Worm (Caenorhabditis elegans): ENCODE data around the gene F56D5.2.
A peak's percentile ranks its signal among the peaks of the same experiment; 100 is the strongest.

Gene F56D5.2

ce11 chrIV:9403761-9404420 is 5.5 kb upstream of the F56D5.2 start:
- TF ChIP-seq unc-86 (tag; optimal IDR thresholded peaks at IDR 0.05) (no peak), hlh-30 (tag; optimal IDR thresholded peaks at IDR 0.05; ENCODE audit: insufficient read depth) (no peak), ceh-24 (tag; optimal IDR thresholded peaks at IDR 0.05) (no peak), odd-2 (tag; optimal IDR thresholded peaks at IDR 0.05) (no peak), ceh-48 (tag; optimal IDR thresholded peaks at IDR 0.05) (peak; percentile 36)

ce11 chrIV:9401715-9402114 is 3.3 kb upstream of the F56D5.2 start, which contains the start of gene F56D5.6:
F56D5.6 (plus strand) TSS chrIV:9401922.
- TF ChIP-seq hlh-30 (tag; optimal IDR thresholded peaks at IDR 0.05; ENCODE audit: insufficient read depth) (no peak), lim-6 (tag; optimal IDR thresholded peaks at IDR 0.05) (no peak), ceh-48 (tag; optimal IDR thresholded peaks at IDR 0.05) (no peak), fkh-10 (GFP tag; optimal IDR thresholded peaks at IDR 0.05) (no peak), nfya-1 (tag; optimal IDR thresholded peaks at IDR 0.05) (no peak), sox-4 (tag; optimal IDR thresholded peaks at IDR 0.05) (no peak), nhr-11 (tag; optimal IDR thresholded peaks at IDR 0.05) (no peak), ttx-3 (tag; optimal IDR thresholded peaks at IDR 0.05) (no peak)

ce11 chrIV:9397278-9397677 is 1.1 kb downstream of the F56D5.2 start, which contains the start of gene F56D5.3:
F56D5.3 (plus strand) TSS chrIV:9397578.
- TF ChIP-seq hlh-13 (GFP tag; optimal IDR thresholded peaks at IDR 0.05) (no peak), hlh-15 (tag; optimal IDR thresholded peaks at IDR 0.05) (no peak), C08G9.2 (tag; optimal IDR thresholded peaks at IDR 0.05) (no peak), ceh-30 (tag; optimal IDR thresholded peaks at IDR 0.05) (no peak), F13H6.1 (tag; optimal IDR thresholded peaks at IDR 0.05) (no peak), ahr-1 (tag; optimal IDR thresholded peaks at IDR 0.05) (no peak), sdc-2 (tag; optimal IDR thresholded peaks at IDR 0.05) (no peak), hlh-8 (tag; optimal IDR thresholded peaks at IDR 0.05) (no peak), Y22D7AL.16 (tag; optimal IDR thresholded peaks at IDR 0.05) (no peak), zip-5 (tag; optimal IDR thresholded peaks at IDR 0.05) (no peak), pat-9 (tag; optimal IDR thresholded peaks at IDR 0.05) (no peak), fkh-6 (tag; optimal IDR thresholded peaks at IDR 0.05) (no peak), hlh-6 (tag; optimal IDR thresholded peaks at IDR 0.05) (no peak), dve-1 (tag; optimal IDR thresholded peaks at IDR 0.05) (no peak), ceh-2 (tag; optimal IDR thresholded peaks at IDR 0.05) (no peak)

ce11 chrIV:9396118-9396517 is 2.3 kb downstream of the F56D5.2 start, which contains the start of gene col-121:
col-121 (minus strand) TSS chrIV:9396218.
- TF ChIP-seq ceh-48 (tag; optimal IDR thresholded peaks at IDR 0.05) (no peak), pros-1 (tag; optimal IDR thresholded peaks at IDR 0.05) (no peak), nfya-1 (tag; optimal IDR thresholded peaks at IDR 0.05) (no peak), hlh-6 (tag; optimal IDR thresholded peaks at IDR 0.05) (no peak), C38D4.7 (GFP tag; optimal IDR thresholded peaks at IDR 0.05) (no peak), eyg-1 (tag; optimal IDR thresholded peaks at IDR 0.05) (no peak), ref-2 (tag; optimal IDR thresholded peaks at IDR 0.05) (no peak), madf-2 (tag; optimal IDR thresholded peaks at IDR 0.05) (no peak), hlh-30 (tag; optimal IDR thresholded peaks at IDR 0.05; ENCODE audit: insufficient read depth) (no peak), ceh-31 (tag; optimal IDR thresholded peaks at IDR 0.05) (no peak), pha-4 (tag; optimal IDR thresholded peaks at IDR 0.05) (no peak), unc-42 (tag; optimal IDR thresholded peaks at IDR 0.05) (no peak), ztf-16 (tag; optimal IDR thresholded peaks at IDR 0.05) (no peak)

ce11 chrIV:9386038-9386437 is 12.4 kb downstream of the F56D5.2 start, which contains the start of gene daf-15:
daf-15 (plus strand) TSS chrIV:9386208.
- TF ChIP-seq fkh-10 (GFP tag; optimal IDR thresholded peaks at IDR 0.05) (no peak), F13H6.1 (tag; optimal IDR thresholded peaks at IDR 0.05) (no peak), ceh-14 (tag; optimal IDR thresholded peaks at IDR 0.05) (no peak), unc-42 (tag; optimal IDR thresholded peaks at IDR 0.05) (peak; percentile 51), hlh-30 (tag; optimal IDR thresholded peaks at IDR 0.05; ENCODE audit: insufficient read depth) (peak; percentile 62), elt-2 (tag; optimal IDR thresholded peaks at IDR 0.05) (no peak), ceh-24 (tag; optimal IDR thresholded peaks at IDR 0.05) (no peak), nfya-1 (tag; optimal IDR thresholded peaks at IDR 0.05) (peak; percentile 13), lin-11 (tag; optimal IDR thresholded peaks at IDR 0.05) (no peak), sox-2 (GFP tag; IDR thresholded peaks at IDR 0.05) (no peak), lim-6 (tag; optimal IDR thresholded peaks at IDR 0.05) (no peak), ceh-31 (tag; optimal IDR thresholded peaks at IDR 0.05) (no peak), dve-1 (tag; optimal IDR thresholded peaks at IDR 0.05) (no peak), pat-9 (tag; optimal IDR thresholded peaks at IDR 0.05) (no peak), unc-86 (tag; optimal IDR thresholded peaks at IDR 0.05) (no peak)
